Worm (Caenorhabditis elegans) whole organism, L2 larva: ENCODE results near the gene F59F5.4.

Experiments
- Y55F3AM.14 ChIP-seq: fragments of 200-800 bp; sonication (Bioruptor generic); optimal IDR thresholded peaks from 2 replicates; lab custom pipeline; 2018; ENCODE audit warnings: mild to moderate bottlenecking, missing genetic modification characterization, missing compliant biosample characterization
- aly-2 ChIP-seq: fragments of 150-350 bp; optimal IDR thresholded peaks from 2 replicates; lab custom pipeline; 2014; ENCODE audit warnings: missing biosample characterization, missing genetic modification characterization
- egl-27 ChIP-seq: sonication (generic microtip); optimal IDR thresholded peaks from 3 replicates; lab custom pipeline; 2017; ENCODE audit warnings: missing biosample characterization, missing genetic modification reagents, missing genetic modification characterization
- elt-1 ChIP-seq: fragments of 150-350 bp; optimal IDR thresholded peaks from 2 replicates; lab custom pipeline; 2014; ENCODE audit warnings: missing biosample characterization, missing genetic modification characterization
- mdl-1 ChIP-seq, 2 experiments: fragments of 150-350 bp in 1 of 2; sonication (generic microtip) in 1 of 2; optimal IDR thresholded peaks; 2 replicates each; lab custom pipeline; 2017; ENCODE audit warnings: missing biosample characterization in 2 of 2, missing genetic modification characterization in 2 of 2
- nhr-12 ChIP-seq: fragments of 150-350 bp; optimal IDR thresholded peaks from 2 replicates; lab custom pipeline; 2014; ENCODE audit warnings: missing biosample characterization, missing genetic modification characterization
- skn-1 ChIP-seq: sonication (generic microtip); optimal IDR thresholded peaks from 2 replicates; lab custom pipeline; 2017; ENCODE audit warnings: missing biosample characterization, missing genetic modification characterization
- unc-62 ChIP-seq: fragments of 150-350 bp; optimal IDR thresholded peaks from 2 replicates; lab custom pipeline; 2014; ENCODE audit warnings: missing biosample characterization, missing genetic modification reagents, missing genetic modification characterization
- ztf-4 ChIP-seq: fragments of 150-350 bp; optimal IDR thresholded peaks from 2 replicates; lab custom pipeline; 2014; ENCODE audit warnings: missing biosample characterization, missing genetic modification characterization

DNA sequence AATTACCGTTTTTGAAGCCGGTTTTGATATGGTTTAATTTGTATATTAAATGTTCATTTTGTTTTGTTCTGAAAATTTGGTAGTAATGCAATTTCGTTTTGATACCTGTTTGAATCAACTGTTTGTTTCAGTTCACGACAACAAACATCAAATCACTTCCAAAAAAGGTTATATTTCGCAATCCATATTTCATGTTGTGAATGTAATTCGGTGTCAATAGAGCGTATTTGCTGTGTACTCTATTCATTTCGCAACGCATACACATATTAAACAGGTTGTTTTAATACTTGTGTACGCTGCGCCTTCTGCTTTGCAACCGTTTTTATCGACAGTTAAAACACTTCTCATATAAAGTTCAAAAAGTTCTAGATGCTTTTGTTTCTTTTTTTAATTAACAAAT lies 33.6 kb downstream of the F59F5.4 start:
- TF ChIP-seq aly-2 (tag; lab: Kevin White, UChicago): no peak
- TF ChIP-seq Y55F3AM.14 (GFP tag; lab: Kevin White, UChicago): no peak
- no peak for TF ChIP-seq unc-62 (GFP tag; lab: Kevin White, UChicago)
- no peak for TF ChIP-seq mdl-1 (tag; optimal IDR thresholded peaks at IDR 0.05; lab: Kevin White, UChicago)
- TF ChIP-seq skn-1: no peak
- TF ChIP-seq egl-27 (tag; lab: Kevin White, UChicago): no peak
- no peak for TF ChIP-seq nhr-12 (tag; lab: Kevin White, UChicago)
- TF ChIP-seq ztf-4 (tag; lab: Kevin White, UChicago): no peak
- TF ChIP-seq elt-1 (tag; lab: Kevin White, UChicago): no peak
